Worm (Caenorhabditis elegans): ENCODE data around the gene Y46G5A.20.

- TF ChIP-seq ztf-29 (GFP tag; IDR thresholded peaks at IDR 0.05) (no peak), T22C8.4 (GFP tag; IDR thresholded peaks at IDR 0.05) (no peak)
Measured at ce11 chrII:12798814-12799213, 12.0 kb upstream of the Y46G5A.20 start.
